Worm (Caenorhabditis elegans) whole organism, midembryonic: Measurements from ENCODE around the gene nsy-7.

Experiments
- T22C8.4 ChIP-seq: fragments of 200-800 bp; sonication (Bioruptor generic); IDR thresholded peaks from 2 replicates; pipeline ENCODE4 v1.3.6; 2022; ENCODE audit warnings: missing genetic modification characterization, missing compliant biosample characterization
- cog-1 ChIP-seq: sonication (generic microtip); optimal IDR thresholded peaks from 2 replicates; lab custom pipeline; 2016; ENCODE audit warnings: missing genetic modification characterization, missing compliant biosample characterization
- flt-1 ChIP-seq: fragments of 200-800 bp; sonication (Bioruptor generic); IDR thresholded peaks from 2 replicates; pipeline ENCODE4 v1.3.6; 2022; ENCODE audit warnings: missing genetic modification characterization, missing compliant biosample characterization
- klf-2 ChIP-seq: fragments of 200-800 bp; sonication (Bioruptor generic); conservative IDR thresholded peaks from 2 replicates; pipeline ENCODE4 v1.3.6; 2022; ENCODE audit warnings: missing genetic modification reagents, missing genetic modification characterization, missing compliant biosample characterization
- med-1 ChIP-seq: sonication (generic microtip); optimal IDR thresholded peaks from 2 replicates; lab custom pipeline; 2017; ENCODE audit warnings: missing genetic modification characterization, mild to moderate bottlenecking, missing compliant biosample characterization, antibody characterized with exemption, missing genetic modification reagents; ENCODE audit not compliant: insufficient read depth
- ref-1 ChIP-seq: fragments of 200-800 bp; sonication (Bioruptor generic); conservative IDR thresholded peaks from 2 replicates; pipeline ENCODE4 v1.3.6; 2022; ENCODE audit warnings: missing genetic modification reagents, missing genetic modification characterization, missing compliant biosample characterization
- tab-1 ChIP-seq: fragments of 200-800 bp; sonication (Bioruptor generic); IDR thresholded peaks from 2 replicates; pipeline ENCODE4 v1.3.6; 2022; ENCODE audit warnings: missing genetic modification characterization, missing compliant biosample characterization
- ztf-23 ChIP-seq: fragments of 200-800 bp; sonication (Bioruptor generic); IDR thresholded peaks from 2 replicates; pipeline ENCODE4 v1.3.6; 2022; ENCODE audit warnings: missing genetic modification reagents, missing genetic modification characterization, missing compliant biosample characterization
- ztf-29 ChIP-seq: fragments of 200-800 bp; sonication (Bioruptor generic); IDR thresholded peaks from 2 replicates; pipeline ENCODE4 v1.3.6; 2022; ENCODE audit warnings: missing genetic modification reagents, missing genetic modification characterization, missing compliant biosample characterization

The nsy-7 gene

ce11 chrIV:8052694-8053093 is 33.8 kb downstream of the nsy-7 start:
- TF ChIP-seq ref-1 (no peak), klf-2 (GFP tag; lab: Robert Waterston, UW) (no peak), tab-1 (GFP tag; lab: Robert Waterston, UW) (no peak), ztf-29 (no peak), cog-1 (no peak), T22C8.4 (no peak), flt-1 (GFP tag; lab: Robert Waterston, UW) (no peak), med-1 (GFP tag; lab: Kevin White, UChicago) (no peak), ztf-23 (GFP tag; lab: Robert Waterston, UW) (no peak)

- TF ChIP-seq cog-1 (no peak), ztf-29 (no peak), flt-1 (GFP tag; lab: Robert Waterston, UW) (no peak), tab-1 (GFP tag; lab: Robert Waterston, UW) (no peak), T22C8.4 (no peak), klf-2 (GFP tag; lab: Robert Waterston, UW) (no peak)
Observed at ce11 chrIV:8048083-8048482, 38.4 kb downstream of the nsy-7 start.

DNA sequence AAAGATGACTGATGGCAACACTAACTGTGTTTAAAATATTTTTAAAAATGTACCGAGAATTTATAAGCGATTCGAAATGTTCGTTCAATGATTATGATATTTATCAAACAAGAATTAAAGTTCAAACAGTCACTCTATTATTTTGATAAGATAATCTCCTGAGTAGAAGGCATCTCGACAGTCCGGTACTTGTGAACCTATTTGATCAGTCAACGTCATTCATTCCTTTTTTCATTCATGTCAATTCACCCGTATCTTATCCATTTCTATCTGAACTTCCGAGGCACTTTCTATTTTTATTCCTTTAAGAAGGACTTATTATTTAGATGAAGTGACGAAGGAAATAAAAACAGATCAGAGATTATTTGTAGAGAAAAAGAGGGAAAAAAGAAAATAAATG is 41.9 kb downstream of the nsy-7 start, which contains the start of gene nhr-258:
TSS of gene nhr-258 (plus strand) at position 365 of the 400 bp plus-strand sequence.
- TF ChIP-seq T22C8.4 (no peak), tab-1 (GFP tag; lab: Robert Waterston, UW) (no peak), klf-2 (GFP tag; lab: Robert Waterston, UW) (no peak), ref-1 (no peak), med-1 (GFP tag; lab: Kevin White, UChicago) (no peak), ztf-29 (no peak), flt-1 (GFP tag; lab: Robert Waterston, UW) (no peak), ztf-23 (GFP tag; lab: Robert Waterston, UW) (no peak), cog-1 (no peak)

- TF ChIP-seq ref-1 (no peak), ztf-23 (GFP tag; lab: Robert Waterston, UW) (no peak), med-1 (GFP tag; lab: Kevin White, UChicago) (no peak), flt-1 (GFP tag; lab: Robert Waterston, UW) (no peak), klf-2 (GFP tag; lab: Robert Waterston, UW) (no peak), ztf-29 (no peak), cog-1 (no peak), tab-1 (GFP tag; lab: Robert Waterston, UW) (no peak), T22C8.4 (no peak)
Observed at ce11 chrIV:8043722-8044121, 42.7 kb downstream of the nsy-7 start.

- TF ChIP-seq tab-1 (GFP tag; lab: Robert Waterston, UW) (no peak), flt-1 (GFP tag; lab: Robert Waterston, UW) (no peak), T22C8.4 (no peak), cog-1 (no peak), ztf-29 (no peak), klf-2 (GFP tag; lab: Robert Waterston, UW) (no peak), ztf-23 (GFP tag; lab: Robert Waterston, UW) (no peak), ref-1 (no peak), med-1 (GFP tag; lab: Kevin White, UChicago) (no peak)
Observed at ce11 chrIV:8042897-8043296, 43.6 kb downstream of the nsy-7 start.

ce11 chrIV:8042005-8042404 is 44.4 kb downstream of the nsy-7 start:
- TF ChIP-seq cog-1 = no peak

ce11 chrIV:8040610-8041317 is 45.7 kb downstream of the nsy-7 start:
- TF ChIP-seq med-1 (GFP tag; lab: Kevin White, UChicago) (no peak), cog-1 (no peak), tab-1 (GFP tag; lab: Robert Waterston, UW) (no peak), ztf-29 (no peak), ztf-23 (GFP tag; lab: Robert Waterston, UW) (no peak), T22C8.4 (no peak), ref-1 (no peak), flt-1 (GFP tag; lab: Robert Waterston, UW) (no peak), klf-2 (GFP tag; lab: Robert Waterston, UW) (no peak)

- TF ChIP-seq ref-1 = no peak
- no peak for TF ChIP-seq flt-1 (GFP tag; lab: Robert Waterston, UW)
- TF ChIP-seq cog-1 = no peak
- TF ChIP-seq klf-2 (GFP tag; lab: Robert Waterston, UW) = no peak
- no peak for TF ChIP-seq T22C8.4
- no peak for TF ChIP-seq ztf-29
- no peak for TF ChIP-seq med-1 (GFP tag; lab: Kevin White, UChicago)
Observed at ce11 chrIV:8036492-8036891, 50.0 kb downstream of the nsy-7 start.

DNA sequence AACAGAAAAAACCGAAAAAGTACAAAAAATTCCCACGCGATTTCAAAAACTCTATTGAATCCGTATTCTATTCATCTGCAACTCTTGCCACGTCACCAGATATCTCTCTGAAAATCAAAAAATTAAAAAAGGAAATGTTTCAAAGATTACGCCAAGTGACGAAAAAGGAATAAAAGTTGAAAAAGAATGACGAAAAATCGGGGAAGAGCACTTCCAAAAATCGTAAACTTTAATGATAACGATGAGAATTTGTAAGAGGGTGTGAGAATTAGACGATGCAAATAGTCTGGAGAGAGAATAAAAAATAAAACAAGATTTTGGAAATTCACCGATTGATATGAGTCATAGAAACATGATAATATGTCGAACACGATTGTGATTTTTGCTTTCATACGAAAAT is 52.3 kb downstream of the nsy-7 start:
- TF ChIP-seq ztf-23 (GFP tag; lab: Robert Waterston, UW) (no peak), ref-1 (no peak), klf-2 (GFP tag; lab: Robert Waterston, UW) (no peak), med-1 (GFP tag; lab: Kevin White, UChicago) (no peak), ztf-29 (no peak), cog-1 (no peak), tab-1 (GFP tag; lab: Robert Waterston, UW) (no peak), T22C8.4 (no peak), flt-1 (GFP tag; lab: Robert Waterston, UW) (no peak)
